Worm (Caenorhabditis elegans): ENCODE results near the gene F44D12.16.

ce11 chrIV:10060795-10061194 lies 31.9 kb downstream of the F44D12.16 start:
- TF ChIP-seq unc-62 (GFP tag; optimal IDR thresholded peaks at IDR 0.05) (no peak), Y53F4B.3 (GFP tag; IDR thresholded peaks at IDR 0.05) (no peak), hmg-20 (GFP tag; IDR thresholded peaks at IDR 0.05) (no peak), ztf-28 (GFP tag; IDR thresholded peaks at IDR 0.05) (no peak), ceh-27 (GFP tag; optimal IDR thresholded peaks at IDR 0.05) (no peak)
